Worm (Caenorhabditis elegans) whole organism, young adult: Measurements from ENCODE around the gene rnf-113.

Experiments used
- B0035.1 ChIP-seq: sonication (generic microtip); optimal IDR thresholded peaks from 2 replicates; lab custom pipeline; 2016; ENCODE audit warnings: missing genetic modification characterization, mild to moderate bottlenecking, missing compliant biosample characterization, missing genotype, missing genetic modification reagents
- C06A6.2 ChIP-seq: fragments of 200-800 bp; sonication (Bioruptor generic); conservative IDR thresholded peaks from 2 replicates; pipeline ENCODE4 v1.3.6; 2022; ENCODE audit warnings: missing genetic modification characterization, missing compliant biosample characterization
- F10E7.11 ChIP-seq: sonication (generic microtip); optimal IDR thresholded peaks from 2 replicates; lab custom pipeline; 2017; ENCODE audit warnings: mild to moderate bottlenecking, missing genetic modification characterization, moderate library complexity, missing compliant biosample characterization
- F23B12.7 ChIP-seq: sonication (generic microtip); optimal IDR thresholded peaks from 2 replicates; lab custom pipeline; 2017; ENCODE audit warnings: missing genetic modification characterization, mild to moderate bottlenecking, missing compliant biosample characterization, antibody characterized with exemption, moderate library complexity; ENCODE audit not compliant: insufficient read depth
- F55B11.4 ChIP-seq: sonication (generic microtip); optimal IDR thresholded peaks from 2 replicates; lab custom pipeline; 2016; ENCODE audit warnings: missing compliant biosample characterization, missing genetic modification characterization, borderline replicate concordance; ENCODE audit not compliant: insufficient read depth
- F57A8.1 ChIP-seq: fragments of 200-800 bp; sonication (Bioruptor generic); optimal IDR thresholded peaks from 2 replicates; lab custom pipeline; 2018; ENCODE audit warnings: mild to moderate bottlenecking, missing genetic modification characterization, moderate library complexity, missing compliant biosample characterization
- K11D2.4 ChIP-seq: fragments of 200-800 bp; sonication (Bioruptor generic); IDR thresholded peaks from 2 replicates; pipeline ENCODE4 v1.3.6; 2022; ENCODE audit warnings: missing genetic modification reagents, missing genetic modification characterization, missing compliant biosample characterization
- Y56A3A.18 ChIP-seq: fragments of 200-800 bp; sonication (Bioruptor generic); IDR thresholded peaks from 2 replicates; pipeline ENCODE4 v1.3.6; 2022; ENCODE audit warnings: missing genetic modification reagents, missing genetic modification characterization, missing compliant biosample characterization
- ama-1 ChIP-seq, 3 experiments: fragments of 150-350 bp in 1 of 3; sonication (generic microtip) in 2 of 3; optimal IDR thresholded peaks; 2 replicates each; lab custom pipeline; 2014 to 2018; ENCODE audit warnings: missing biosample characterization in 2 of 3, missing genetic modification characterization in 2 of 3, missing genetic modification reagents in 2 of 3
- aptf-2 ChIP-seq: fragments of 200-800 bp; sonication (Bioruptor generic); conservative IDR thresholded peaks from 2 replicates; pipeline ENCODE4 v1.3.6; 2022; ENCODE audit warnings: missing genetic modification reagents, missing genetic modification characterization, missing compliant biosample characterization
- attf-3 ChIP-seq: fragments of 200-800 bp; sonication (Bioruptor generic); conservative IDR thresholded peaks from 2 replicates; pipeline ENCODE4 v1.3.6; 2022; ENCODE audit warnings: missing genetic modification reagents, missing genetic modification characterization, missing compliant biosample characterization
- ccch-3 ChIP-seq: fragments of 200-800 bp; sonication (Bioruptor generic); optimal IDR thresholded peaks from 2 replicates; lab custom pipeline; 2018; ENCODE audit warnings: mild to moderate bottlenecking, missing genetic modification characterization, missing compliant biosample characterization
- ceh-100 ChIP-seq: fragments of 200-800 bp; sonication (Bioruptor generic); IDR thresholded peaks from 2 replicates; pipeline ENCODE4 v1.3.6; 2022; ENCODE audit warnings: missing genetic modification reagents, missing genetic modification characterization, missing compliant biosample characterization
- ceh-27 ChIP-seq: fragments of 200-800 bp; sonication (Bioruptor generic); optimal IDR thresholded peaks from 2 replicates; lab custom pipeline; 2018; ENCODE audit warnings: mild to moderate bottlenecking, missing genetic modification characterization, moderate library complexity, missing compliant biosample characterization
- ceh-79 ChIP-seq: sonication (generic microtip); optimal IDR thresholded peaks from 2 replicates; lab custom pipeline; 2017; ENCODE audit warnings: mild to moderate bottlenecking, missing genetic modification characterization, missing compliant biosample characterization
- dpff-1 ChIP-seq: sonication (generic microtip); optimal IDR thresholded peaks from 2 replicates; lab custom pipeline; 2017; ENCODE audit warnings: mild to moderate bottlenecking, missing genetic modification characterization, missing compliant biosample characterization
- egl-18 ChIP-seq: fragments of 200-800 bp; sonication (Bioruptor generic); IDR thresholded peaks from 2 replicates; pipeline ENCODE4 v1.3.6; 2022; ENCODE audit warnings: missing genetic modification reagents, missing genetic modification characterization, missing compliant biosample characterization
- ets-4 ChIP-seq: fragments of 200-800 bp; sonication (Bioruptor generic); optimal IDR thresholded peaks from 2 replicates; lab custom pipeline; 2018; ENCODE audit warnings: mild to moderate bottlenecking, missing genetic modification characterization, missing compliant biosample characterization
- hlh-26 ChIP-seq: fragments of 200-800 bp; sonication (Bioruptor generic); conservative IDR thresholded peaks from 2 replicates; pipeline ENCODE4 v1.3.6; 2022; ENCODE audit warnings: missing genetic modification reagents, missing genetic modification characterization, missing compliant biosample characterization
- hmg-1.2 ChIP-seq: fragments of 200-800 bp; sonication (Bioruptor generic); IDR thresholded peaks from 2 replicates; pipeline ENCODE4 v1.3.6; 2022; ENCODE audit warnings: missing genetic modification reagents, missing genetic modification characterization, missing compliant biosample characterization
- hmg-20 ChIP-seq: fragments of 200-800 bp; sonication (Bioruptor generic); IDR thresholded peaks from 2 replicates; pipeline ENCODE4 v1.3.6; 2022; ENCODE audit warnings: missing genetic modification reagents, missing genetic modification characterization, missing compliant biosample characterization
- hrde-1 ChIP-seq: sonication (generic microtip); optimal IDR thresholded peaks from 2 replicates; lab custom pipeline; 2016; ENCODE audit warnings: missing genetic modification characterization, mild to moderate bottlenecking, missing compliant biosample characterization, moderate library complexity, missing genotype, missing genetic modification reagents, borderline replicate concordance
- lag-1 ChIP-seq: fragments of 200-800 bp; sonication (Bioruptor generic); IDR thresholded peaks from 2 replicates; pipeline ENCODE4 v1.3.6; 2022; ENCODE audit warnings: missing genetic modification reagents, missing genetic modification characterization, missing compliant biosample characterization
- let-526 ChIP-seq: fragments of 200-800 bp; sonication (Bioruptor generic); IDR thresholded peaks from 2 replicates; pipeline ENCODE4 v1.3.6; 2022; ENCODE audit warnings: missing genetic modification reagents, missing genetic modification characterization, missing compliant biosample characterization
- let-607 ChIP-seq, 2 experiments: fragments of 200-800 bp in 1 of 2; sonication (Bioruptor generic) in 1 of 2; sonication (generic microtip) in 1 of 2; optimal IDR thresholded peaks; 2 replicates each; lab custom pipeline; 2016 to 2018; ENCODE audit warnings: mild to moderate bottlenecking in 2 of 2, missing compliant biosample characterization in 2 of 2, missing genetic modification characterization in 2 of 2, moderate library complexity in 2 of 2, missing genotype in 1 of 2
- lin-26 ChIP-seq: fragments of 200-800 bp; sonication (Bioruptor generic); IDR thresholded peaks from 2 replicates; pipeline ENCODE4 v1.3.6; 2022; ENCODE audit warnings: missing genetic modification reagents, missing genetic modification characterization, missing compliant biosample characterization
- madf-8 ChIP-seq: fragments of 200-800 bp; sonication (Bioruptor generic); conservative IDR thresholded peaks from 2 replicates; pipeline ENCODE4 v1.3.6; 2022; ENCODE audit warnings: missing genetic modification reagents, missing genetic modification characterization, missing compliant biosample characterization
- mcd-1 ChIP-seq: fragments of 200-800 bp; sonication (Bioruptor generic); IDR thresholded peaks from 2 replicates; pipeline ENCODE4 v1.3.6; 2022; ENCODE audit warnings: missing genetic modification reagents, missing genetic modification characterization, missing compliant biosample characterization
- mes-4 ChIP-seq: sonication (generic microtip); optimal IDR thresholded peaks from 2 replicates; lab custom pipeline; 2016; ENCODE audit warnings: missing genotype, missing genetic modification characterization, missing compliant biosample characterization
- nfya-1 ChIP-seq: sonication (generic microtip); optimal IDR thresholded peaks from 2 replicates; lab custom pipeline; 2017; ENCODE audit warnings: antibody characterized with exemption, missing compliant biosample characterization, missing genetic modification characterization, borderline replicate concordance; ENCODE audit not compliant: insufficient read depth
- nfya-2 ChIP-seq: fragments of 200-800 bp; sonication (Bioruptor generic); IDR thresholded peaks from 2 replicates; pipeline ENCODE4 v1.3.6; 2022; ENCODE audit warnings: missing genetic modification reagents, missing genetic modification characterization, missing compliant biosample characterization
- nhr-120 ChIP-seq: fragments of 200-800 bp; sonication (Bioruptor generic); IDR thresholded peaks from 2 replicates; pipeline ENCODE4 v1.3.6; 2022; ENCODE audit warnings: missing genetic modification characterization, missing compliant biosample characterization
- nhr-90 ChIP-seq: sonication (generic microtip); optimal IDR thresholded peaks from 2 replicates; lab custom pipeline; 2016; ENCODE audit warnings: missing genotype, mild to moderate bottlenecking, missing genetic modification characterization, missing compliant biosample characterization
- pha-4 ChIP-seq: fragments of 150-350 bp; sonication (generic microtip); optimal IDR thresholded peaks from 2 replicates; lab custom pipeline; 2014; ENCODE audit warnings: missing biosample characterization, missing genetic modification reagents, missing genetic modification characterization
- rec-8 ChIP-seq, 2 experiments: sonication (generic microtip); optimal IDR thresholded peaks; 2 replicates each; lab custom pipeline; 2016; ENCODE audit warnings: mild to moderate bottlenecking in 2 of 2, missing genetic modification characterization in 2 of 2, missing genetic modification reagents in 2 of 2, missing genotype in 2 of 2, missing biosample characterization in 1 of 2, missing compliant biosample characterization in 1 of 2, moderate library complexity in 1 of 2
- repo-1 ChIP-seq: sonication (generic microtip); optimal IDR thresholded peaks from 2 replicates; lab custom pipeline; 2017; ENCODE audit warnings: mild to moderate bottlenecking, missing genetic modification characterization, missing compliant biosample characterization
- rpc-1 ChIP-seq, 2 experiments: fragments of 150-350 bp in 1 of 2; sonication (generic microtip) in 1 of 2; optimal IDR thresholded peaks; 2 replicates each; lab custom pipeline; 2014 to 2018; ENCODE audit warnings: missing biosample characterization in 1 of 2, missing genetic modification characterization in 1 of 2, missing genetic modification reagents in 1 of 2, missing genotype in 1 of 2
- sdz-38 ChIP-seq: sonication (generic microtip); optimal IDR thresholded peaks from 2 replicates; lab custom pipeline; 2016; ENCODE audit warnings: missing genotype, missing genetic modification characterization, missing compliant biosample characterization
- snpc-1.1 ChIP-seq: sonication (generic microtip); optimal IDR thresholded peaks from 2 replicates; lab custom pipeline; 2017; ENCODE audit warnings: missing genetic modification characterization, mild to moderate bottlenecking, missing compliant biosample characterization, antibody characterized with exemption, moderate library complexity, missing genotype, missing genetic modification reagents; ENCODE audit not compliant: insufficient read depth
- tlf-1 ChIP-seq: fragments of 200-800 bp; sonication (Bioruptor generic); optimal IDR thresholded peaks from 2 replicates; lab custom pipeline; 2018; ENCODE audit warnings: mild to moderate bottlenecking, missing genetic modification characterization, missing compliant biosample characterization
- unc-130 ChIP-seq: sonication (generic microtip); optimal IDR thresholded peaks from 2 replicates; lab custom pipeline; 2016; ENCODE audit warnings: missing genetic modification reagents, missing genetic modification characterization, missing compliant biosample characterization
- zim-3 ChIP-seq: sonication (generic microtip); optimal IDR thresholded peaks from 2 replicates; lab custom pipeline; 2017; ENCODE audit warnings: mild to moderate bottlenecking, missing genetic modification characterization, moderate library complexity, missing compliant biosample characterization
- ztf-28 ChIP-seq: fragments of 200-800 bp; sonication (Bioruptor generic); IDR thresholded peaks from 2 replicates; pipeline ENCODE4 v1.3.6; 2022; ENCODE audit warnings: missing genetic modification reagents, missing genetic modification characterization, missing compliant biosample characterization

The rnf-113 gene

ce11 chrIII:10746406-10746807 lies 11.0 kb downstream of the rnf-113 start (continued):
- TF ChIP-seq rpc-1 (optimal IDR thresholded peaks at IDR 0.05; lab: Kevin White, UChicago) = no peak
- TF ChIP-seq rpc-1 (tag; optimal IDR thresholded peaks at IDR 0.05; lab: Kevin White, UChicago) = peak; percentile 6
- TF ChIP-seq F10E7.11 = peak; percentile 77
- TF ChIP-seq rec-8 (tag; optimal IDR thresholded peaks at IDR 0.05; lab: Kevin White, UChicago) = peak; percentile 64 to 77
- peak; percentile 87 for TF ChIP-seq lin-26
- TF ChIP-seq let-526 = no peak
- TF ChIP-seq Y56A3A.18 (GFP tag; lab: Robert Waterston, UW) = peak; percentile 73; the same call in 1 of the 2 replicates
- TF ChIP-seq ccch-3 (GFP tag; lab: Kevin White, UChicago) = no peak
- TF ChIP-seq sdz-38 (tag; lab: Kevin White, UChicago) = no peak
- no peak for TF ChIP-seq attf-3
- peak; percentile 62 for TF ChIP-seq snpc-1.1 (tag; lab: Kevin White, UChicago)
- peak; percentile 49 for TF ChIP-seq ceh-100 (GFP tag; lab: Robert Waterston, UW)

- peak; percentile 87 for TF ChIP-seq ceh-100 (GFP tag; lab: Robert Waterston, UW)
- no peak for TF ChIP-seq mes-4 (tag; lab: Kevin White, UChicago)
- TF ChIP-seq hmg-20 (GFP tag; lab: Robert Waterston, UW) = peak; percentile 57; the same call in 1 of the 2 replicates
- no peak for TF ChIP-seq ama-1 (optimal IDR thresholded peaks at IDR 0.05; lab: Kevin White, UChicago)
- TF ChIP-seq ama-1 (GFP tag; optimal IDR thresholded peaks at IDR 0.05; lab: Kevin White, UChicago) = no peak
- peak; percentile 86 for TF ChIP-seq hmg-1.2 (GFP tag; lab: Robert Waterston, UW)
- peak; percentile 98 for TF ChIP-seq mcd-1 (GFP tag; lab: Robert Waterston, UW)
- peak; percentile 84 for TF ChIP-seq aptf-2 (GFP tag; lab: Robert Waterston, UW)
- TF ChIP-seq F57A8.1 (GFP tag; lab: Kevin White, UChicago) = no peak
- peak; percentile 56; the same call in 1 of the 2 replicates for TF ChIP-seq nfya-2
- peak; percentile 82 for TF ChIP-seq nhr-90 (tag; lab: Kevin White, UChicago)
- TF ChIP-seq tlf-1 (GFP tag; lab: Kevin White, UChicago) = peak; percentile 99
- no peak for TF ChIP-seq ccch-3 (GFP tag; lab: Kevin White, UChicago)
- peak; percentile 17 for TF ChIP-seq B0035.1 (tag; lab: Kevin White, UChicago)
- TF ChIP-seq let-607 (tag; optimal IDR thresholded peaks at IDR 0.05; lab: Kevin White, UChicago) = peak; percentile 97
- no peak for TF ChIP-seq repo-1 (tag; lab: Kevin White, UChicago)
- TF ChIP-seq ets-4 (GFP tag; lab: Kevin White, UChicago) = peak; percentile 85
- no peak for TF ChIP-seq zim-3 (tag; lab: Kevin White, UChicago)
- TF ChIP-seq lag-1 (GFP tag; lab: Robert Waterston, UW) = no peak
- peak; percentile 72 for TF ChIP-seq K11D2.4 (GFP tag; lab: Robert Waterston, UW)
- TF ChIP-seq hrde-1 = peak; percentile 87
- no peak for TF ChIP-seq egl-18 (GFP tag; lab: Robert Waterston, UW)
- TF ChIP-seq Y56A3A.18 (GFP tag; lab: Robert Waterston, UW) = no peak
- TF ChIP-seq ztf-28 = peak; percentile 93
- TF ChIP-seq hlh-26 (GFP tag; lab: Robert Waterston, UW) = no peak
- TF ChIP-seq pha-4 (tag; lab: Kevin White, UChicago) = peak; percentile 41
- TF ChIP-seq C06A6.2 = peak; percentile 47; the same call in 1 of the 2 replicates
- TF ChIP-seq rpc-1 (optimal IDR thresholded peaks at IDR 0.05; lab: Kevin White, UChicago) = no peak
- TF ChIP-seq rpc-1 (tag; optimal IDR thresholded peaks at IDR 0.05; lab: Kevin White, UChicago) = no peak
- TF ChIP-seq ceh-79 (tag; lab: Kevin White, UChicago) = no peak
- peak; percentile 99 for TF ChIP-seq madf-8 (GFP tag; lab: Robert Waterston, UW)
- peak; percentile 93 for TF ChIP-seq F23B12.7 (tag; lab: Kevin White, UChicago)
- TF ChIP-seq dpff-1 = no peak
- TF ChIP-seq nhr-120 (GFP tag; lab: Robert Waterston, UW) = no peak
- TF ChIP-seq ceh-27 = peak; percentile 69
- no peak for TF ChIP-seq nfya-1 (tag; lab: Kevin White, UChicago)
- peak; percentile 96 for TF ChIP-seq unc-130
- TF ChIP-seq F55B11.4 (tag; lab: Kevin White, UChicago) = no peak
Observed at ce11 chrIII:10742382-10742860, 15.0 kb downstream of the rnf-113 start, which contains the start of the genes tbb-1 and rib-2. TSS of gene tbb-1 (minus strand) at chrIII:10742432. TSS of gene rib-2 (plus strand) at chrIII:10742810.
